Worm (Caenorhabditis elegans) whole organism, L1 larva: ENCODE results near the gene dolk-1.

ENCODE experiments used
- aly-2 ChIP-seq: fragments of 150-350 bp; optimal IDR thresholded peaks from 2 replicates; lab custom pipeline; 2014; ENCODE audit warnings: missing biosample characterization, missing genetic modification characterization
- ceh-63 ChIP-seq: fragments of 200-800 bp; sonication (Bioruptor generic); optimal IDR thresholded peaks from 2 replicates; lab custom pipeline; 2018; ENCODE audit warnings: mild to moderate bottlenecking, missing genetic modification characterization, missing compliant biosample characterization
- ceh-82 ChIP-seq, 3 experiments: fragments of 150-350 bp in 1 of 3; sonication (generic microtip) in 2 of 3; optimal IDR thresholded peaks; 2 replicates each; lab custom pipeline; 2014 to 2017; ENCODE audit warnings: missing biosample characterization in 3 of 3, missing genetic modification characterization in 3 of 3
- ceh-90 ChIP-seq: sonication (generic microtip); optimal IDR thresholded peaks from 2 replicates; lab custom pipeline; 2016; ENCODE audit warnings: missing genetic modification characterization, missing compliant biosample characterization
- dpl-1 ChIP-seq, 3 experiments: fragments of 150-350 bp in 2 of 3; sonication (generic microtip) in 1 of 3; optimal IDR thresholded peaks; 2 replicates each; lab custom pipeline; 2014 to 2017; ENCODE audit warnings: missing biosample characterization in 3 of 3, missing genetic modification characterization in 3 of 3, missing genetic modification reagents in 3 of 3
- efl-1 ChIP-seq, 4 experiments: fragments of 150-350 bp; optimal IDR thresholded peaks in 3 of 4; peaks in 1 of 4; 1 replicate in 1 of 4; 2 replicates in 3 of 4; lab custom pipeline; 2014; ENCODE audit warnings: missing biosample characterization in 2 of 4, missing genetic modification characterization in 2 of 4, missing genetic modification reagents in 2 of 4
- efl-3 ChIP-seq: fragments of 200-800 bp; sonication (Bioruptor generic); optimal IDR thresholded peaks from 2 replicates; lab custom pipeline; 2018; ENCODE audit warnings: mild to moderate bottlenecking, missing genetic modification characterization, missing compliant biosample characterization
- egl-13 ChIP-seq: sonication (generic microtip); optimal IDR thresholded peaks from 2 replicates; lab custom pipeline; 2016; ENCODE audit warnings: missing genotype, missing genetic modification reagents, missing genetic modification characterization, missing compliant biosample characterization
- egl-27 ChIP-seq, 2 experiments: fragments of 150-350 bp in 1 of 2; sonication (generic microtip); optimal IDR thresholded peaks; 3 replicates each; lab custom pipeline; 2017 to 2018; ENCODE audit warnings: missing biosample characterization in 2 of 2, missing genetic modification characterization in 2 of 2, missing genetic modification reagents in 2 of 2
- elt-3 ChIP-seq, 6 experiments: fragments of 150-350 bp in 1 of 6; sonication (generic microtip); optimal IDR thresholded peaks; 2 replicates each; lab custom pipeline; 2017 to 2018; ENCODE audit warnings: missing biosample characterization in 6 of 6, missing genetic modification characterization in 6 of 6, inconsistent platforms in 1 of 6
- fkh-10 ChIP-seq: sonication (generic microtip); optimal IDR thresholded peaks from 2 replicates; lab custom pipeline; 2017; ENCODE audit warnings: missing biosample characterization, missing genetic modification reagents, missing genetic modification characterization
- fkh-4 ChIP-seq: sonication (generic microtip); optimal IDR thresholded peaks from 2 replicates; lab custom pipeline; 2016; ENCODE audit warnings: missing compliant biosample characterization, missing genetic modification characterization, borderline replicate concordance
- fkh-8 ChIP-seq: sonication (generic microtip); optimal IDR thresholded peaks from 2 replicates; lab custom pipeline; 2016; ENCODE audit warnings: mild to moderate bottlenecking, missing genetic modification characterization, missing compliant biosample characterization
- fos-1 ChIP-seq: fragments of 150-350 bp; optimal IDR thresholded peaks from 2 replicates; lab custom pipeline; 2014; ENCODE audit warnings: missing biosample characterization, missing genetic modification characterization
- hlh-17 ChIP-seq: fragments of 200-800 bp; sonication (Bioruptor generic); optimal IDR thresholded peaks from 2 replicates; lab custom pipeline; 2018; ENCODE audit warnings: missing genetic modification characterization, mild to moderate bottlenecking, missing compliant biosample characterization, moderate library complexity, borderline replicate concordance
- irx-1 ChIP-seq: sonication (generic microtip); optimal IDR thresholded peaks from 2 replicates; lab custom pipeline; 2016; ENCODE audit warnings: missing genetic modification characterization, missing compliant biosample characterization
- jun-1 ChIP-seq: fragments of 150-350 bp; optimal IDR thresholded peaks from 2 replicates; lab custom pipeline; 2014; ENCODE audit warnings: missing biosample characterization, missing genetic modification reagents, missing genetic modification characterization
- lin-13 ChIP-seq: fragments of 150-350 bp; optimal IDR thresholded peaks from 2 replicates; lab custom pipeline; 2014; ENCODE audit warnings: missing biosample characterization, missing genetic modification reagents, missing genetic modification characterization
- lin-35 ChIP-seq, 2 experiments: fragments of 150-350 bp; optimal IDR thresholded peaks; 2 replicates each; lab custom pipeline; 2014; ENCODE audit warnings: missing biosample characterization in 2 of 2, missing genetic modification characterization in 2 of 2, missing genetic modification reagents in 2 of 2
- lsy-2 ChIP-seq, 2 experiments: fragments of 150-350 bp; optimal IDR thresholded peaks; 2 replicates each; lab custom pipeline; 2014; ENCODE audit warnings: missing biosample characterization in 2 of 2, missing genetic modification characterization in 2 of 2
- mdl-1 ChIP-seq, 2 experiments: fragments of 150-350 bp; optimal IDR thresholded peaks; 2 replicates each; lab custom pipeline; 2014 to 2017; ENCODE audit warnings: missing biosample characterization in 2 of 2, missing genetic modification characterization in 2 of 2, inconsistent platforms in 1 of 2
- mef-2 ChIP-seq: fragments of 150-350 bp; optimal IDR thresholded peaks from 2 replicates; lab custom pipeline; 2014; ENCODE audit warnings: missing biosample characterization, missing genetic modification characterization
- mep-1 ChIP-seq: fragments of 150-350 bp; optimal IDR thresholded peaks from 2 replicates; lab custom pipeline; 2014; ENCODE audit warnings: missing biosample characterization, missing genetic modification characterization
- nhr-11 ChIP-seq: fragments of 150-350 bp; optimal IDR thresholded peaks from 2 replicates; lab custom pipeline; 2014; ENCODE audit warnings: missing biosample characterization, missing genetic modification characterization
- nhr-12 ChIP-seq: sonication (generic microtip); optimal IDR thresholded peaks from 2 replicates; lab custom pipeline; 2017; ENCODE audit warnings: missing biosample characterization, missing genetic modification characterization
- nhr-19 ChIP-seq: fragments of 200-800 bp; sonication (Bioruptor generic); conservative IDR thresholded peaks from 2 replicates; pipeline ENCODE4 v1.3.6; 2022; ENCODE audit warnings: missing genetic modification characterization, missing compliant biosample characterization
- nhr-20 ChIP-seq: sonication (generic microtip); optimal IDR thresholded peaks from 2 replicates; lab custom pipeline; 2016; ENCODE audit warnings: mild to moderate bottlenecking, missing genetic modification characterization, missing compliant biosample characterization
- nhr-71 ChIP-seq: sonication (generic microtip); optimal IDR thresholded peaks from 2 replicates; lab custom pipeline; 2016; ENCODE audit warnings: mild to moderate bottlenecking, missing genetic modification characterization, moderate library complexity, missing compliant biosample characterization
- nhr-76 ChIP-seq: sonication (generic microtip); optimal IDR thresholded peaks from 2 replicates; lab custom pipeline; 2017; ENCODE audit warnings: missing biosample characterization, missing genetic modification characterization
- nhr-77 ChIP-seq: fragments of 150-350 bp; optimal IDR thresholded peaks from 2 replicates; lab custom pipeline; 2014; ENCODE audit warnings: missing biosample characterization, missing genetic modification characterization
- nhr-84 ChIP-seq: sonication (generic microtip); optimal IDR thresholded peaks from 2 replicates; lab custom pipeline; 2017; ENCODE audit warnings: missing biosample characterization, missing genetic modification characterization
- nhr-85 ChIP-seq: sonication (generic microtip); peaks from one replicate; lab custom pipeline; 2016; ENCODE audit warnings: missing genetic modification characterization, inconsistent platforms, missing compliant biosample characterization
- nhr-90 ChIP-seq: sonication (generic microtip); optimal IDR thresholded peaks from 2 replicates; lab custom pipeline; 2016; ENCODE audit warnings: mild to moderate bottlenecking, missing genetic modification characterization, missing compliant biosample characterization; ENCODE audit not compliant: poor library complexity
- pag-3 ChIP-seq: sonication (generic microtip); optimal IDR thresholded peaks from 2 replicates; lab custom pipeline; 2017; ENCODE audit warnings: missing genetic modification characterization, mild to moderate bottlenecking, missing compliant biosample characterization, antibody characterized with exemption, borderline replicate concordance; ENCODE audit not compliant: insufficient read depth
- pax-3 ChIP-seq: fragments of 200-800 bp; sonication (Bioruptor generic); optimal IDR thresholded peaks from 2 replicates; lab custom pipeline; 2018; ENCODE audit warnings: mild to moderate bottlenecking, missing genetic modification characterization, moderate library complexity, missing compliant biosample characterization
- rnt-1 ChIP-seq: sonication (generic microtip); optimal IDR thresholded peaks from 2 replicates; lab custom pipeline; 2016; ENCODE audit warnings: mild to moderate bottlenecking, missing genetic modification characterization, moderate library complexity, missing compliant biosample characterization
- snu-23 ChIP-seq: sonication (generic microtip); optimal IDR thresholded peaks from 2 replicates; lab custom pipeline; 2016; ENCODE audit warnings: missing genetic modification characterization, missing compliant biosample characterization
- sup-37 ChIP-seq: fragments of 200-800 bp; sonication (Bioruptor generic); optimal IDR thresholded peaks from 2 replicates; lab custom pipeline; 2018; ENCODE audit warnings: mild to moderate bottlenecking, missing genetic modification characterization, missing compliant biosample characterization
- swsn-7 ChIP-seq: sonication (generic microtip); optimal IDR thresholded peaks from 2 replicates; lab custom pipeline; 2016; ENCODE audit warnings: missing genetic modification characterization, missing compliant biosample characterization
- tbx-2 ChIP-seq: sonication (generic microtip); optimal IDR thresholded peaks from 2 replicates; lab custom pipeline; 2016; ENCODE audit warnings: missing genetic modification characterization, missing compliant biosample characterization
- unc-130 ChIP-seq: fragments of 150-350 bp; optimal IDR thresholded peaks from 2 replicates; lab custom pipeline; 2017; ENCODE audit warnings: missing biosample characterization, missing genetic modification characterization, inconsistent platforms
- unc-62 ChIP-seq: fragments of 150-350 bp; optimal IDR thresholded peaks from 2 replicates; lab custom pipeline; 2014; ENCODE audit warnings: missing biosample characterization, missing genetic modification reagents, missing genetic modification characterization
- unc-86 ChIP-seq: sonication (generic microtip); optimal IDR thresholded peaks from 2 replicates; lab custom pipeline; 2016; ENCODE audit warnings: missing genetic modification characterization, missing compliant biosample characterization
- vab-15 ChIP-seq: sonication (generic microtip); optimal IDR thresholded peaks from 2 replicates; lab custom pipeline; 2017; ENCODE audit warnings: missing genotype, mild to moderate bottlenecking, missing genetic modification characterization, missing compliant biosample characterization
- zag-1 ChIP-seq: fragments of 150-350 bp; optimal IDR thresholded peaks from 2 replicates; lab custom pipeline; 2014; ENCODE audit warnings: missing biosample characterization, missing genetic modification characterization
- zip-4 ChIP-seq: fragments of 200-800 bp; sonication (Bioruptor generic); optimal IDR thresholded peaks from 2 replicates; lab custom pipeline; 2018; ENCODE audit warnings: mild to moderate bottlenecking, missing genetic modification characterization, moderate library complexity, missing compliant biosample characterization

dolk-1 gene

DNA sequence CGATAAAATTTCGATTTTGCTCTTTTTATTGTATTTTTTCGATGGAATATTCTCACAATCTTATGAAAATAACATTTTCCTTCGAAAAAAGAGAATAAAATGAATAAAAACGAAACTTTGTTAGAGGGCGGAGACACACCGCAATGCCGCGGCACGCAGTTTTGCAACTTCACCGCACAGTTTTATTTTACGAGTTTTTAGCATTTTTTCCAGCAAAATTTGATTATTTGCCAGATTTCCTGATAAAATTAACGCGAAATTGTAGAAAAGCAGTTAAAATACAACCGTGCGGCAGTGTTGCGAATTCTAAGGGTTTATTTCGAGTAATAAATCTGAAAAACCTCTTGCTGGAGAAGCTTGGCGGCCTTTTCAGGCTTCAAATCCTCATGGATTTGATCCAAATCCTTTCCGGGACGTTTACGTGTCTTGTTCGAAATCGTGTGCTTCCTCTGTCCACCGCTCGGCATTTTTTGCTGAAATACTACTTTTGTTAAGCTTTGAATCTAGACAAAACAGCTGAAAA lies 15.1 kb downstream of the dolk-1 start, which contains the start of gene znf-593:
Gene znf-593 (minus strand): TSS at position 473 of the 523 bp plus-strand sequence.
- TF ChIP-seq nhr-77 (tag; lab: Kevin White, UChicago) (no peak), fkh-8 (tag; lab: Kevin White, UChicago) (no peak), snu-23 (GFP tag; lab: Kevin White, UChicago) (no peak), ceh-90 (tag; lab: Kevin White, UChicago) (no peak), irx-1 (tag; lab: Kevin White, UChicago) (peak; percentile 2), nhr-71 (tag; lab: Kevin White, UChicago) (no peak), efl-3 (GFP tag; lab: Kevin White, UChicago) (no peak), swsn-7 (tag; lab: Kevin White, UChicago) (no peak), lin-13 (GFP tag; lab: Kevin White, UChicago) (no peak), tbx-2 (tag; lab: Kevin White, UChicago) (no peak), ceh-63 (GFP tag; lab: Kevin White, UChicago) (no peak), dpl-1 (GFP tag; optimal IDR thresholded peaks at IDR 0.05; lab: Kevin White, UChicago) (peak in 1 of 3 experiments; percentile 0), pax-3 (tag; lab: Kevin White, UChicago) (no peak), unc-130 (tag; lab: Kevin White, UChicago) (no peak), hlh-17 (GFP tag; lab: Kevin White, UChicago) (no peak), efl-1 (optimal IDR thresholded peaks at IDR 0.05; lab: Kevin White, UChicago) (no peak), efl-1 (GFP tag; optimal IDR thresholded peaks at IDR 0.05 in 1 of 2; lab: Kevin White, UChicago) (peak in 1 of 2 experiments; percentile 90), mep-1 (tag; lab: Kevin White, UChicago) (no peak), zag-1 (no peak), nhr-76 (tag; lab: Kevin White, UChicago) (no peak), elt-3 (tag; optimal IDR thresholded peaks at IDR 0.05; lab: Kevin White, UChicago) (no peak), lsy-2 (tag; optimal IDR thresholded peaks at IDR 0.05; lab: Kevin White, UChicago) (no peak), nhr-12 (tag; lab: Kevin White, UChicago) (no peak), sup-37 (GFP tag; lab: Kevin White, UChicago) (no peak), nhr-90 (tag; lab: Kevin White, UChicago) (peak; percentile 23), nhr-19 (GFP tag; lab: Robert Waterston, UW) (no peak), egl-13 (tag; lab: Kevin White, UChicago) (no peak), nhr-85 (peak; percentile 50), egl-27 (tag; optimal IDR thresholded peaks at IDR 0.05; lab: Kevin White, UChicago) (no peak), mdl-1 (tag; optimal IDR thresholded peaks at IDR 0.05; lab: Kevin White, UChicago) (no peak), nhr-11 (no peak), nhr-84 (tag; lab: Kevin White, UChicago) (no peak), rnt-1 (tag; lab: Kevin White, UChicago) (peak; percentile 9), fos-1 (tag; lab: Kevin White, UChicago) (no peak), lin-35 (GFP tag; optimal IDR thresholded peaks at IDR 0.05; lab: Kevin White, UChicago) (no peak), unc-86 (tag; lab: Kevin White, UChicago) (no peak), aly-2 (no peak), ceh-82 (tag; optimal IDR thresholded peaks at IDR 0.05; lab: Kevin White, UChicago) (no peak)

DNA sequence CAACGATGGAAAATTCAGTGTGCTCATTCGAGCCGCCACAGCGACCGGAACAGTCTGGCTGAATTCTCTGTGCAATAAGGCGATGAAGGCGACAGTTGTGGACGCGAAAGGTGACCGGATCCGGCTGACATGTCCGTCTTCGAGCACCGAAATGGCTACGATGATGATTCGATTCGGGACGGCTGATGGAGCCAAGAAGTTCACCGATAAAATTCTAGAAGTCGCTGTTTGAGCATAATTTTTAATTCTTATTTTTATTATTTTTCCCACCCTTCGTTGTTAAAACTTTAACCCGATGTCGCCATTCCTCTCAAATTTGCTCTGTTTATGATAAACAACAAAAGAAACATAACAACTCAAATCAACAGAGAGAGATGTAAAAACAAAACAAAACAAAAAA lies 15.9 kb downstream of the dolk-1 start:
- TF ChIP-seq nhr-20, result no peak
- no peak for TF ChIP-seq nhr-84 (tag; lab: Kevin White, UChicago)
- TF ChIP-seq mef-2 (tag; lab: Kevin White, UChicago), result no peak
- TF ChIP-seq fkh-8 (tag; lab: Kevin White, UChicago), result no peak
- no peak for TF ChIP-seq fkh-10
- no peak for TF ChIP-seq jun-1 (tag; lab: Kevin White, UChicago)
- no peak for TF ChIP-seq ceh-90 (tag; lab: Kevin White, UChicago)
- TF ChIP-seq unc-62 (GFP tag; lab: Kevin White, UChicago), result no peak
- no peak for TF ChIP-seq fkh-4 (tag; lab: Kevin White, UChicago)
- TF ChIP-seq zip-4 (GFP tag; lab: Kevin White, UChicago), result no peak
- TF ChIP-seq pag-3, result no peak
- no peak for TF ChIP-seq vab-15
- TF ChIP-seq unc-86 (tag; lab: Kevin White, UChicago), result no peak
- TF ChIP-seq, all 84 proteins: peak for 0
